Fruit fly (Drosophila melanogaster): ENCODE results near the gene dgt6.
A peak's percentile ranks its signal among the peaks of the same experiment; 100 is the strongest.

dm6 chr3R:29151621-29152092 is 20.9 kb upstream of the dgt6 start, which contains the start of gene eIF2D:
- TF ChIP-seq Eip93F (GFP tag; optimal IDR thresholded peaks at IDR 0.05) (no peak), Smox (GFP tag; optimal IDR thresholded peaks at IDR 0.05) (no peak), CG10669 (GFP tag; optimal IDR thresholded peaks at IDR 0.05) (no peak), Met (GFP tag; optimal IDR thresholded peaks at IDR 0.05) (no peak), CG6808 (GFP tag; optimal IDR thresholded peaks at IDR 0.05) (no peak), achi (GFP tag; optimal IDR thresholded peaks at IDR 0.05) (peak; percentile 64), CG8632 (GFP tag; optimal IDR thresholded peaks at IDR 0.05) (no peak), dac (GFP tag; optimal IDR thresholded peaks at IDR 0.05) (no peak), CG6792 (GFP tag; optimal IDR thresholded peaks at IDR 0.05) (peak; percentile 54), CG32006 (GFP tag; optimal IDR thresholded peaks at IDR 0.05) (no peak)

Measured in whole organism, prepupa.